Worm (Caenorhabditis elegans): Measurements from ENCODE around the gene F29A7.6.

DNA sequence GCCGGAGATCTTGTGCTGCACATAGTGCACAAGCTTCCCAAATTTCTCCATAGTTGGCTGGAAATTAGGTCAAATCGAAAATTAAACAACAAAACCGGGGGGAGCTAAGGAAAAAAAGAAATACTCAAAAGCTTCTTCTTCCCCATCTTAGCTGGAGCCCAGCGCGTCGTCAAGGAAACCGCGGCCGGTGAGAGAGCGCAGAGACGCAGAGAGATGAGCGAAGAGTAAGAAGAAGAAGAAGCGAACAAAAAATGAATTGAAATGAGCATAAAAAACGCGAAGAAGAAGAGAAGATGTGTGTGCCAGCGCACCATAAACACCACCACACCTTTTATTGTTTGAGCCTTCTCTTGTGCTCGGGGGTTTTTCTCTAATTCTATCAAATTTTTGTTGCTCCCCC is 17.2 kb downstream of the F29A7.6 start, which contains the start of gene wdr-31:
- no peak for TF ChIP-seq K02D7.2 (tag; optimal IDR thresholded peaks at IDR 0.05)
- no peak for TF ChIP-seq unc-3 (GFP tag; conservative IDR thresholded peaks at IDR 0.05)
- no peak for TF ChIP-seq unc-3 (tag; optimal IDR thresholded peaks at IDR 0.05)
- no peak for TF ChIP-seq ceh-19 (GFP tag; optimal IDR thresholded peaks at IDR 0.05)
- no peak for TF ChIP-seq ceh-24 (tag; optimal IDR thresholded peaks at IDR 0.05)
- no peak for TF ChIP-seq unc-55 (GFP tag; optimal IDR thresholded peaks at IDR 0.05)
- TF ChIP-seq ama-1 (optimal IDR thresholded peaks at IDR 0.05), result no peak
- TF ChIP-seq dve-1 (tag; optimal IDR thresholded peaks at IDR 0.05), result no peak
- TF ChIP-seq ahr-1 (tag; optimal IDR thresholded peaks at IDR 0.05), result no peak
- TF ChIP-seq odd-2 (tag; optimal IDR thresholded peaks at IDR 0.05), result no peak
- TF ChIP-seq lin-11 (tag; optimal IDR thresholded peaks at IDR 0.05), result no peak
- no peak for TF ChIP-seq elt-4 (tag; optimal IDR thresholded peaks at IDR 0.05)
- TF ChIP-seq ttx-3 (tag; optimal IDR thresholded peaks at IDR 0.05), result no peak
